Worm (Caenorhabditis elegans) whole organism, young adult: ENCODE results near the gene C10G8.4.

ENCODE experiments used
- F10E7.11 ChIP-seq: sonication (generic microtip); optimal IDR thresholded peaks from 2 replicates; lab custom pipeline; 2017; ENCODE audit warnings: mild to moderate bottlenecking, missing genetic modification characterization, moderate library complexity, missing compliant biosample characterization
- aptf-2 ChIP-seq: fragments of 200-800 bp; sonication (Bioruptor generic); conservative IDR thresholded peaks from 2 replicates; pipeline ENCODE4 v1.3.6; 2022; ENCODE audit warnings: missing genetic modification reagents, missing genetic modification characterization, missing compliant biosample characterization
- atf-7 ChIP-seq: sonication (generic microtip); optimal IDR thresholded peaks from 2 replicates; lab custom pipeline; 2017; ENCODE audit warnings: mild to moderate bottlenecking, missing genetic modification characterization, missing compliant biosample characterization
- dpl-1 ChIP-seq: fragments of 150-350 bp; optimal IDR thresholded peaks from 2 replicates; lab custom pipeline; 2014; ENCODE audit warnings: missing biosample characterization, missing genetic modification reagents, missing genetic modification characterization
- efl-1 ChIP-seq: fragments of 150-350 bp; optimal IDR thresholded peaks from 2 replicates; lab custom pipeline; 2014; ENCODE audit warnings: missing biosample characterization, missing genetic modification reagents, missing genetic modification characterization
- egl-44 ChIP-seq: fragments of 200-800 bp; sonication (Bioruptor generic); IDR thresholded peaks from 2 replicates; pipeline ENCODE4 v1.3.6; 2022; ENCODE audit warnings: missing genetic modification reagents, missing genetic modification characterization, missing compliant biosample characterization
- ets-4 ChIP-seq: fragments of 200-800 bp; sonication (Bioruptor generic); optimal IDR thresholded peaks from 2 replicates; lab custom pipeline; 2018; ENCODE audit warnings: mild to moderate bottlenecking, missing genetic modification characterization, missing compliant biosample characterization
- fkh-3 ChIP-seq: sonication (generic microtip); optimal IDR thresholded peaks from 2 replicates; lab custom pipeline; 2016; ENCODE audit warnings: mild to moderate bottlenecking, missing genetic modification characterization, missing compliant biosample characterization
- sdz-38 ChIP-seq: sonication (generic microtip); optimal IDR thresholded peaks from 2 replicates; lab custom pipeline; 2016; ENCODE audit warnings: missing genotype, missing genetic modification characterization, missing compliant biosample characterization
- snpc-4 ChIP-seq, 5 experiments: fragments of 150-350 bp in 1 of 5; sonication (generic microtip) in 4 of 5; optimal IDR thresholded peaks; 2 replicates each; lab custom pipeline; 2014 to 2018; ENCODE audit warnings: missing genetic modification characterization in 5 of 5, missing biosample characterization in 3 of 5, antibody characterized with exemption in 2 of 5, mild to moderate bottlenecking in 2 of 5, missing compliant biosample characterization in 2 of 5, missing genotype in 2 of 5, moderate library complexity in 2 of 5, missing genetic modification reagents in 1 of 5
- ztf-28 ChIP-seq: fragments of 200-800 bp; sonication (Bioruptor generic); IDR thresholded peaks from 2 replicates; pipeline ENCODE4 v1.3.6; 2022; ENCODE audit warnings: missing genetic modification reagents, missing genetic modification characterization, missing compliant biosample characterization

ce11 chrV:5358772-5359171 is 47.0 kb downstream of the C10G8.4 start, which contains the start of gene nhr-216:
- TF ChIP-seq efl-1 (GFP tag; lab: Kevin White, UChicago): no peak
- no peak for TF ChIP-seq ets-4
- no peak for TF ChIP-seq F10E7.11 (tag; lab: Kevin White, UChicago)
- TF ChIP-seq ztf-28 (GFP tag; lab: Robert Waterston, UW): no peak
- TF ChIP-seq aptf-2 (GFP tag; lab: Robert Waterston, UW): no peak
- no peak for TF ChIP-seq snpc-4 (GFP tag; optimal IDR thresholded peaks at IDR 0.05; lab: Kevin White, UChicago)
- TF ChIP-seq snpc-4 (tag; optimal IDR thresholded peaks at IDR 0.05; lab: Kevin White, UChicago): no peak
- no peak for TF ChIP-seq fkh-3 (tag; lab: Kevin White, UChicago)
- TF ChIP-seq dpl-1: no peak
- TF ChIP-seq egl-44: no peak
- TF ChIP-seq atf-7 (tag; lab: Kevin White, UChicago): no peak
- no peak for TF ChIP-seq sdz-38
